Fruit fly (Drosophila melanogaster) whole organism, embryonic: ENCODE results near the gene rec.

Source experiments
- BEAF-32 ChIP-seq: fragments of 200-800 bp; sonication (Bioruptor generic); optimal IDR thresholded peaks from 3 replicates; lab custom pipeline; 2017; ENCODE audit warnings: missing biosample characterization, missing genetic modification characterization, mild to moderate bottlenecking, moderate library complexity, missing genetic modification reagents
- Bdp1 ChIP-seq: fragments of 200-800 bp; sonication (Bioruptor generic); optimal IDR thresholded peaks from 3 replicates; lab custom pipeline; 2016; ENCODE audit warnings: missing biosample characterization, missing genetic modification characterization
- CG11085 ChIP-seq: fragments of 200-800 bp; sonication (Bioruptor generic); IDR thresholded peaks from 2 replicates; pipeline ENCODE4 v1.3.6; 2022; ENCODE audit warnings: missing biosample characterization, missing genetic modification characterization
- CG11247 ChIP-seq: fragments of 200-800 bp; sonication (Bioruptor generic); IDR thresholded peaks from 2 replicates; pipeline ENCODE4 v1.3.6; 2022; ENCODE audit warnings: missing biosample characterization, missing genetic modification characterization
- CG13624 ChIP-seq: fragments of 200-800 bp; sonication (Bioruptor generic); optimal IDR thresholded peaks from 2 replicates; lab custom pipeline; 2016; ENCODE audit warnings: missing biosample characterization, missing genetic modification characterization
- CG14441 ChIP-seq: fragments of 200-800 bp; sonication (Bioruptor generic); IDR thresholded peaks from 2 replicates; pipeline ENCODE4 v1.3.6; 2022; ENCODE audit warnings: missing biosample characterization, missing genetic modification characterization
- CG17802 ChIP-seq: fragments of 200-800 bp; sonication (Bioruptor generic); optimal IDR thresholded peaks from 2 replicates; lab custom pipeline; 2018; ENCODE audit warnings: missing biosample characterization, mild to moderate bottlenecking, missing genetic modification characterization, moderate library complexity
- CG2199 ChIP-seq: fragments of 200-800 bp; sonication (Bioruptor generic); IDR thresholded peaks from 3 replicates; pipeline ENCODE4 v1.3.6; 2022; ENCODE audit warnings: missing biosample characterization, missing genetic modification characterization
- CG30403 ChIP-seq: fragments of 200-800 bp; sonication (Bioruptor generic); optimal IDR thresholded peaks from 3 replicates; lab custom pipeline; 2016; ENCODE audit warnings: missing biosample characterization, missing genetic modification characterization
- CG32772 ChIP-seq: fragments of 200-800 bp; sonication (Bioruptor generic); IDR thresholded peaks from 2 replicates; pipeline ENCODE4 v1.3.6; 2022; ENCODE audit warnings: missing biosample characterization, missing genetic modification characterization
- CG33557 ChIP-seq: fragments of 200-800 bp; sonication (Bioruptor generic); optimal IDR thresholded peaks from 2 replicates; lab custom pipeline; 2019; ENCODE audit warnings: missing biosample characterization, mild to moderate bottlenecking, missing genetic modification characterization, moderate library complexity
- CG34376 ChIP-seq: fragments of 200-800 bp; sonication (Bioruptor generic); optimal IDR thresholded peaks from 2 replicates; lab custom pipeline; 2018; ENCODE audit warnings: missing biosample characterization, mild to moderate bottlenecking, missing genetic modification characterization
- CG4360 ChIP-seq: fragments of 200-800 bp; sonication (Bioruptor generic); IDR thresholded peaks from 2 replicates; pipeline ENCODE4 v1.3.6; 2022; ENCODE audit warnings: missing biosample characterization, missing genetic modification characterization
- CG5953 ChIP-seq: fragments of 200-800 bp; sonication (Bioruptor generic); IDR thresholded peaks from 2 replicates; pipeline ENCODE4 v1.3.6; 2022; ENCODE audit warnings: missing biosample characterization, missing genetic modification characterization
- CG6272 ChIP-seq: fragments of 200-800 bp; sonication (Bioruptor generic); IDR thresholded peaks from 2 replicates; pipeline ENCODE4 v1.3.6; 2022; ENCODE audit warnings: missing biosample characterization, missing genetic modification characterization
- CG6791 ChIP-seq: fragments of 200-800 bp; sonication (Bioruptor generic); IDR thresholded peaks from 3 replicates; pipeline ENCODE4 v1.3.6; 2022; ENCODE audit warnings: missing biosample characterization, missing genetic modification characterization; ENCODE audit not compliant: partially characterized antibody
- CG8290 ChIP-seq, 3 experiments: fragments of 200-800 bp; sonication (Bioruptor generic); optimal IDR thresholded peaks; 2 replicates each; lab custom pipeline; 2016 to 2019; ENCODE audit warnings: missing biosample characterization in 3 of 3, missing genetic modification characterization in 3 of 3, mild to moderate bottlenecking in 2 of 3, moderate library complexity in 1 of 3
- CG8924 ChIP-seq: fragments of 200-800 bp; optimal IDR thresholded peaks from 3 replicates; lab custom pipeline; 2019; ENCODE audit warnings: missing biosample characterization, mild to moderate bottlenecking, missing genetic modification characterization, moderate library complexity
- CG9215 ChIP-seq: fragments of 200-800 bp; sonication (Bioruptor generic); IDR thresholded peaks from 2 replicates; pipeline ENCODE4 v1.3.6; 2022; ENCODE audit warnings: missing biosample characterization, missing genetic modification characterization
- CG9797 ChIP-seq: fragments of 200-800 bp; sonication (Bioruptor generic); optimal IDR thresholded peaks from 3 replicates; lab custom pipeline; 2018; ENCODE audit warnings: missing biosample characterization, mild to moderate bottlenecking, missing genetic modification characterization
- CG9817 ChIP-seq: fragments of 200-800 bp; sonication (Bioruptor generic); optimal IDR thresholded peaks from 2 replicates; lab custom pipeline; 2018; ENCODE audit warnings: missing biosample characterization, mild to moderate bottlenecking, missing genetic modification characterization, moderate library complexity
- Dip3 ChIP-seq: fragments of 200-800 bp; sonication (Bioruptor generic); optimal IDR thresholded peaks from 3 replicates; lab custom pipeline; 2016; ENCODE audit warnings: missing biosample characterization, missing genetic modification characterization
- Dll ChIP-seq: fragments of 200-800 bp; sonication (Bioruptor generic); IDR thresholded peaks from 4 replicates; pipeline ENCODE4 v1.3.6; 2022; ENCODE audit warnings: missing biosample characterization, missing genetic modification characterization; ENCODE audit not compliant: partially characterized antibody
- Ets97D ChIP-seq: fragments of 200-800 bp; sonication (Bioruptor generic); optimal IDR thresholded peaks from 3 replicates; lab custom pipeline; 2016; ENCODE audit warnings: missing biosample characterization, missing genetic modification characterization
- Gug ChIP-seq: fragments of 200-800 bp; sonication (Bioruptor generic); IDR thresholded peaks from 4 replicates; pipeline ENCODE4 v1.3.6; 2022; ENCODE audit warnings: missing biosample characterization, missing genetic modification characterization
- HLH54F ChIP-seq: fragments of 200-800 bp; sonication (Bioruptor generic); optimal IDR thresholded peaks from 3 replicates; lab custom pipeline; 2016; ENCODE audit warnings: missing biosample characterization, missing genetic modification characterization
- Hand ChIP-seq: fragments of 200-800 bp; sonication (Bioruptor generic); optimal IDR thresholded peaks from 2 replicates; lab custom pipeline; 2017; ENCODE audit warnings: mild to moderate bottlenecking, missing biosample characterization, missing genetic modification reagents, missing genetic modification characterization
- Hmr ChIP-seq: fragments of 200-800 bp; sonication (Bioruptor generic); optimal IDR thresholded peaks from 3 replicates; lab custom pipeline; 2017; ENCODE audit warnings: mild to moderate bottlenecking, missing biosample characterization, missing genetic modification reagents, missing genetic modification characterization
- Hr51 ChIP-seq, 2 experiments: fragments of 200-800 bp; sonication (Bioruptor generic); optimal IDR thresholded peaks; 2 replicates in 1 of 2; 3 replicates in 1 of 2; lab custom pipeline; 2016 to 2018; ENCODE audit warnings: missing biosample characterization in 2 of 2, missing genetic modification characterization in 2 of 2, mild to moderate bottlenecking in 1 of 2, moderate library complexity in 1 of 2
- Hr78 ChIP-seq, 2 experiments: fragments of 200-800 bp in 1 of 2; fragments of >200 bp in 1 of 2; sonication (Bioruptor generic) in 1 of 2; optimal IDR thresholded peaks; 2 replicates each; lab custom pipeline; 2017 to 2019; ENCODE audit warnings: missing biosample characterization in 2 of 2, missing genetic modification characterization in 2 of 2, mild to moderate bottlenecking in 1 of 2, moderate library complexity in 1 of 2
- Lhr ChIP-seq: fragments of 200-800 bp; sonication (Bioruptor generic); optimal IDR thresholded peaks from 3 replicates; lab custom pipeline; 2017; ENCODE audit warnings: mild to moderate bottlenecking, missing biosample characterization, missing genetic modification reagents, missing genetic modification characterization
- MBD-R2 ChIP-seq: fragments of 200-800 bp; sonication (Bioruptor generic); IDR thresholded peaks from 2 replicates; pipeline ENCODE4 v1.3.6; 2022; ENCODE audit warnings: missing biosample characterization, missing genetic modification characterization
- Pdp1 ChIP-seq, 2 experiments: fragments of 200-800 bp; sonication (Bioruptor generic); optimal IDR thresholded peaks; 3 replicates each; lab custom pipeline; 2016; ENCODE audit warnings: missing biosample characterization in 2 of 2, missing genetic modification characterization in 2 of 2, mild to moderate bottlenecking in 1 of 2, moderate library complexity in 1 of 2
- Rfx ChIP-seq: fragments of 200-800 bp; sonication (Bioruptor generic); IDR thresholded peaks from 2 replicates; pipeline ENCODE4 v1.3.6; 2022; ENCODE audit warnings: missing biosample characterization, missing genetic modification characterization
- Scr ChIP-seq: fragments of 200-800 bp; sonication (Bioruptor generic); IDR thresholded peaks from 2 replicates; pipeline ENCODE4 v1.3.6; 2022; ENCODE audit warnings: missing biosample characterization, missing genetic modification characterization; ENCODE audit not compliant: partially characterized antibody
- Side ChIP-seq: fragments of 200-800 bp; sonication (Bioruptor generic); optimal IDR thresholded peaks from 2 replicates; lab custom pipeline; 2016; ENCODE audit warnings: missing biosample characterization, missing genetic modification characterization
- bbx ChIP-seq: fragments of 200-800 bp; sonication (Bioruptor generic); IDR thresholded peaks from 2 replicates; pipeline ENCODE4 v1.3.6; 2022; ENCODE audit warnings: missing biosample characterization, missing genetic modification characterization; ENCODE audit not compliant: partially characterized antibody
- gfzf ChIP-seq: fragments of 200-800 bp; sonication (Bioruptor generic); optimal IDR thresholded peaks from 2 replicates; lab custom pipeline; 2016; ENCODE audit warnings: missing biosample characterization, mild to moderate bottlenecking, missing genetic modification characterization, moderate library complexity
- kay ChIP-seq: fragments of 200-800 bp; sonication (Bioruptor generic); optimal IDR thresholded peaks from 2 replicates; lab custom pipeline; 2016; ENCODE audit warnings: missing biosample characterization, missing genetic modification characterization
- lilli ChIP-seq: fragments of 200-800 bp; sonication (Bioruptor generic); optimal IDR thresholded peaks from 3 replicates; lab custom pipeline; 2016; ENCODE audit warnings: missing biosample characterization, missing genetic modification characterization
- pzg ChIP-seq: fragments of 200-800 bp; sonication (Bioruptor generic); optimal IDR thresholded peaks from 3 replicates; lab custom pipeline; 2018; ENCODE audit warnings: missing biosample characterization, mild to moderate bottlenecking, missing genetic modification characterization, moderate library complexity
- ranshi ChIP-seq: fragments of 200-800 bp; sonication (Bioruptor generic); IDR thresholded peaks from 2 replicates; pipeline ENCODE4 v1.3.6; 2022; ENCODE audit warnings: missing biosample characterization, missing genetic modification characterization
- sima ChIP-seq: fragments of 200-800 bp; sonication (Bioruptor generic); optimal IDR thresholded peaks from 2 replicates; lab custom pipeline; 2016; ENCODE audit warnings: missing biosample characterization, missing genetic modification characterization
- sob ChIP-seq: fragments of 200-800 bp; sonication (Bioruptor generic); IDR thresholded peaks from 2 replicates; pipeline ENCODE4 v1.3.6; 2022; ENCODE audit warnings: missing biosample characterization, missing genetic modification characterization
- sqz ChIP-seq: fragments of 200-800 bp; sonication (Bioruptor generic); optimal IDR thresholded peaks from 3 replicates; lab custom pipeline; 2018; ENCODE audit warnings: missing biosample characterization, mild to moderate bottlenecking, missing genetic modification characterization
- stc ChIP-seq: fragments of 200-800 bp; sonication (Bioruptor generic); IDR thresholded peaks from 2 replicates; pipeline ENCODE4 v1.3.6; 2022; ENCODE audit warnings: missing biosample characterization, missing genetic modification characterization
- tio ChIP-seq: fragments of 200-800 bp; sonication (Bioruptor generic); optimal IDR thresholded peaks from 2 replicates; lab custom pipeline; 2017; ENCODE audit warnings: missing biosample characterization, missing genetic modification characterization, inconsistent platforms
- unc-4 ChIP-seq: fragments of 200-800 bp; sonication (Bioruptor generic); IDR thresholded peaks from 2 replicates; pipeline ENCODE4 v1.3.6; 2022; ENCODE audit warnings: missing biosample characterization, missing genetic modification characterization; ENCODE audit not compliant: partially characterized antibody
- zfh2 ChIP-seq: fragments of 200-800 bp; sonication (Bioruptor generic); optimal IDR thresholded peaks from 2 replicates; lab custom pipeline; 2016; ENCODE audit warnings: missing biosample characterization, missing genetic modification characterization

rec gene

dm6 chr3R:15792427-15792826, 40.0 kb downstream of the rec start, which contains the start of gene Acyp2 (continued):
- TF ChIP-seq CG14441 (0 out of 2 replicates have a peak, but pooled peaks have one; percentile 17), CG11247 (GFP tag; lab: Robert Waterston, UW) (no peak), CG11085 (GFP tag; lab: Robert Waterston, UW) (no peak), CG9817 (tag; lab: Kevin White, UChicago) (peak; percentile 0), Hmr (GFP tag; lab: Kevin White, UChicago) (peak; percentile 63), unc-4 (GFP tag; lab: Robert Waterston, UW) (peak; percentile 56; the same call in 1 of the 2 replicates), sqz (no peak), Lhr (peak; percentile 93), MBD-R2 (GFP tag; lab: Robert Waterston, UW) (peak; percentile 88), sima (GFP tag; lab: Kevin White, UChicago) (no peak), stc (no peak), pzg (GFP tag; lab: Kevin White, UChicago) (peak; percentile 91), CG4360 (GFP tag; lab: Robert Waterston, UW) (no peak), Hr78 (GFP tag; optimal IDR thresholded peaks at IDR 0.05; lab: Kevin White, UChicago) (no peak), gfzf (GFP tag; lab: Kevin White, UChicago) (peak; percentile 53), kay (GFP tag; lab: Kevin White, UChicago) (peak; percentile 12), CG33557 (GFP tag; lab: Kevin White, UChicago) (no peak), sob (peak; percentile 16; the same call in 1 of the 2 replicates), CG8290 (GFP tag; optimal IDR thresholded peaks at IDR 0.05; lab: Kevin White, UChicago) (peak; percentile 26), CG8290 (tag; optimal IDR thresholded peaks at IDR 0.05; lab: Kevin White, UChicago) (peak in 1 of 2 experiments; percentile 73), ranshi (GFP tag; lab: Robert Waterston, UW) (no peak), CG2199 (peak; percentile 75; the same call in 2 of the 3 replicates), zfh2 (peak; percentile 48), lilli (GFP tag; lab: Kevin White, UChicago) (peak; percentile 54), CG30403 (peak; percentile 40), Scr (GFP tag; lab: Robert Waterston, UW) (peak; percentile 53), CG32772 (GFP tag; lab: Robert Waterston, UW) (0 out of 2 replicates have a peak, but pooled peaks have one; percentile 6), CG8924 (peak; percentile 41), Rfx (GFP tag; lab: Robert Waterston, UW) (peak; percentile 74), Hr51 (GFP tag; optimal IDR thresholded peaks at IDR 0.05; lab: Kevin White, UChicago) (peak in 1 of 2 experiments; percentile 8), CG6272 (GFP tag; lab: Robert Waterston, UW) (no peak), CG34376 (GFP tag; lab: Kevin White, UChicago) (peak; percentile 1), Pdp1 (GFP tag; optimal IDR thresholded peaks at IDR 0.05; lab: Kevin White, UChicago) (peak in 1 of 2 experiments; percentile 48), CG5953 (GFP tag; lab: Robert Waterston, UW) (no peak), CG9797 (GFP tag; lab: Kevin White, UChicago) (peak; percentile 51), CG6791 (GFP tag; lab: Robert Waterston, UW) (peak; percentile 53; the same call in 2 of the 3 replicates), Side (peak; percentile 12), CG13624 (peak; percentile 27), bbx (GFP tag; lab: Robert Waterston, UW) (peak; percentile 60), Hand (GFP tag; lab: Kevin White, UChicago) (no peak), Ets97D (peak; percentile 80), Dip3 (no peak), Dll (GFP tag; lab: Robert Waterston, UW) (peak; percentile 46), Bdp1 (GFP tag; lab: Kevin White, UChicago) (peak; percentile 17), HLH54F (GFP tag; lab: Kevin White, UChicago) (peak; percentile 26), BEAF-32 (GFP tag; lab: Kevin White, UChicago) (peak; percentile 71), Gug (GFP tag; lab: Robert Waterston, UW) (peak; percentile 36; the same call in 1 of the 4 replicates), CG9215 (GFP tag; lab: Robert Waterston, UW) (no peak), CG17802 (peak; percentile 75), tio (GFP tag; lab: Kevin White, UChicago) (no peak)
